Worm (Caenorhabditis elegans) whole organism, mixed stage, embryonic: Measurements from ENCODE around the gene ZK180.5.

Experiments
- M03D4.4 ChIP-seq: sonication (generic microtip); optimal IDR thresholded peaks from 2 replicates; lab custom pipeline; 2017; ENCODE audit warnings: mild to moderate bottlenecking, missing genetic modification characterization, missing compliant biosample characterization
- bed-3 ChIP-seq: fragments of 200-800 bp; sonication (Bioruptor generic); optimal IDR thresholded peaks from 3 replicates; lab custom pipeline; 2018; ENCODE audit warnings: mild to moderate bottlenecking, missing genetic modification characterization, moderate library complexity, missing compliant biosample characterization
- blmp-1 ChIP-seq: fragments of 150-350 bp; optimal IDR thresholded peaks from 2 replicates; lab custom pipeline; 2014; ENCODE audit warnings: missing biosample characterization, missing genetic modification characterization
- ceh-43 ChIP-seq: fragments of 200-800 bp; sonication (Bioruptor generic); optimal IDR thresholded peaks from 2 replicates; lab custom pipeline; 2018; ENCODE audit warnings: mild to moderate bottlenecking, missing genetic modification characterization, moderate library complexity, missing compliant biosample characterization
- ceh-83 ChIP-seq: fragments of 200-800 bp; sonication (Bioruptor generic); optimal IDR thresholded peaks from 2 replicates; lab custom pipeline; 2018; ENCODE audit warnings: mild to moderate bottlenecking, missing genetic modification characterization, missing compliant biosample characterization
- ces-1 ChIP-seq: fragments of 150-350 bp; optimal IDR thresholded peaks from 2 replicates; lab custom pipeline; 2014; ENCODE audit warnings: missing biosample characterization, missing genetic modification reagents, missing genetic modification characterization
- drap-1 ChIP-seq: fragments of 200-800 bp; sonication (Bioruptor generic); optimal IDR thresholded peaks from 3 replicates; lab custom pipeline; 2018; ENCODE audit warnings: mild to moderate bottlenecking, missing genetic modification characterization, missing compliant biosample characterization
- elt-1 ChIP-seq: sonication (generic microtip); optimal IDR thresholded peaks from 2 replicates; lab custom pipeline; 2017; ENCODE audit warnings: missing genetic modification characterization, mild to moderate bottlenecking, missing compliant biosample characterization, antibody characterized with exemption, moderate library complexity, borderline replicate concordance; ENCODE audit not compliant: insufficient read depth
- flh-1 ChIP-seq: fragments of 200-800 bp; sonication (Bioruptor generic); optimal IDR thresholded peaks from 2 replicates; lab custom pipeline; 2018; ENCODE audit warnings: mild to moderate bottlenecking, missing genetic modification characterization, moderate library complexity, missing compliant biosample characterization
- ham-2 ChIP-seq: fragments of 200-800 bp; sonication (Bioruptor generic); optimal IDR thresholded peaks from 2 replicates; lab custom pipeline; 2018; ENCODE audit warnings: mild to moderate bottlenecking, missing genetic modification characterization, missing compliant biosample characterization
- hlh-1 ChIP-seq: fragments of 150-350 bp; optimal IDR thresholded peaks from 2 replicates; lab custom pipeline; 2014; ENCODE audit warnings: missing biosample characterization, missing genetic modification reagents, missing genetic modification characterization
- lin-13 ChIP-seq: fragments of 150-350 bp; optimal IDR thresholded peaks from 2 replicates; lab custom pipeline; 2014; ENCODE audit warnings: missing biosample characterization, missing genetic modification characterization
- lin-32 ChIP-seq: fragments of 200-800 bp; sonication (Bioruptor generic); optimal IDR thresholded peaks from 2 replicates; lab custom pipeline; 2018; ENCODE audit warnings: mild to moderate bottlenecking, missing genetic modification characterization, missing compliant biosample characterization
- lsy-2 ChIP-seq: fragments of 150-350 bp; optimal IDR thresholded peaks from 2 replicates; lab custom pipeline; 2014; ENCODE audit warnings: missing biosample characterization, missing genetic modification characterization
- mab-5 ChIP-seq: fragments of 150-350 bp; optimal IDR thresholded peaks from 2 replicates; lab custom pipeline; 2014; ENCODE audit warnings: missing biosample characterization, missing genetic modification characterization
- mep-1 ChIP-seq: fragments of 150-350 bp; optimal IDR thresholded peaks from 2 replicates; lab custom pipeline; 2017; ENCODE audit warnings: missing biosample characterization, missing genetic modification reagents, missing genetic modification characterization, inconsistent platforms
- mls-2 ChIP-seq: sonication (generic microtip); optimal IDR thresholded peaks from 2 replicates; lab custom pipeline; 2016; ENCODE audit warnings: mild to moderate bottlenecking, missing genetic modification characterization, moderate library complexity, missing compliant biosample characterization
- nhr-12 ChIP-seq: fragments of 150-350 bp; optimal IDR thresholded peaks from 2 replicates; lab custom pipeline; 2014; ENCODE audit warnings: missing biosample characterization, missing genetic modification characterization
- nhr-2 ChIP-seq: fragments of 150-350 bp; optimal IDR thresholded peaks from 2 replicates; lab custom pipeline; 2014; ENCODE audit warnings: missing biosample characterization, missing genetic modification characterization
- nhr-237 ChIP-seq: fragments of 150-350 bp; optimal IDR thresholded peaks from 2 replicates; lab custom pipeline; 2014; ENCODE audit warnings: missing biosample characterization, missing genetic modification characterization
- nhr-28 ChIP-seq: fragments of 150-350 bp; optimal IDR thresholded peaks from 2 replicates; lab custom pipeline; 2014; ENCODE audit warnings: missing biosample characterization, missing genetic modification characterization
- nhr-76 ChIP-seq: sonication (generic microtip); optimal IDR thresholded peaks from 2 replicates; lab custom pipeline; 2017; ENCODE audit warnings: missing biosample characterization, missing genetic modification characterization
- sem-2 ChIP-seq: fragments of 200-800 bp; sonication (Bioruptor generic); optimal IDR thresholded peaks from 2 replicates; lab custom pipeline; 2018; ENCODE audit warnings: mild to moderate bottlenecking, missing genetic modification characterization, missing compliant biosample characterization
- snpc-4 ChIP-seq: fragments of 150-350 bp; optimal IDR thresholded peaks from 2 replicates; lab custom pipeline; 2014; ENCODE audit warnings: missing biosample characterization, missing genetic modification characterization
- sptf-1 ChIP-seq: sonication (generic microtip); optimal IDR thresholded peaks from 2 replicates; lab custom pipeline; 2017; ENCODE audit warnings: mild to moderate bottlenecking, missing genetic modification characterization, moderate library complexity, missing compliant biosample characterization
- tbx-8 ChIP-seq: fragments of 200-800 bp; sonication (Bioruptor generic); optimal IDR thresholded peaks from 2 replicates; lab custom pipeline; 2018; ENCODE audit warnings: mild to moderate bottlenecking, missing genetic modification characterization, moderate library complexity, missing compliant biosample characterization
- unc-120 ChIP-seq: sonication (generic microtip); optimal IDR thresholded peaks from 2 replicates; lab custom pipeline; 2017; ENCODE audit warnings: missing genetic modification characterization, missing compliant biosample characterization; ENCODE audit not compliant: poor library complexity, severe bottlenecking
- unc-39 ChIP-seq: fragments of 150-350 bp; optimal IDR thresholded peaks from 2 replicates; lab custom pipeline; 2014; ENCODE audit warnings: missing biosample characterization, missing genetic modification characterization
- unc-62 ChIP-seq: fragments of 150-350 bp; optimal IDR thresholded peaks from 2 replicates; lab custom pipeline; 2014; ENCODE audit warnings: missing biosample characterization, missing genetic modification reagents, missing genetic modification characterization
- zip-8 ChIP-seq: fragments of 150-350 bp; optimal IDR thresholded peaks from 2 replicates; lab custom pipeline; 2014; ENCODE audit warnings: missing biosample characterization, missing genetic modification characterization

The ZK180.5 gene

DNA sequence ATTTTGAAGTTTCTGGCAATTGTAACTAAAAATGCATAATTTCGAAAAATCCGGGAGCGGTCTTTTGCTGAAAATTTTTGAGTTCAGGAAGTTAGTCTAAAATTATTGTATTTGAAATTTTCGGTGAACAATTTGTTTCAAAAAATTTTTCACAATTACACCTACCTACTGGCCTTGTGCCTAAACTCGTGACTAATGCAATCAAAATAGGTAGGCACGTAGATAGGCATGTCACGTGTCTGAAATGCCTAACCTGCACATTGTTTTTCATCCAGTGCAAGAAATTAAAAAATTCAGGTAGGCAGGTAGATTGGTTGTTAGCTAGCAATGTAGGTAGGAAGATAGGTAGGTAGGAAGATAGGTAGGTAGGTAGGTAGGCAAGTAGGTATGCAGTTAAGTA, 40.2 kb upstream of the ZK180.5 start:
- no peak for TF ChIP-seq ham-2
- TF ChIP-seq M03D4.4 (tag; lab: Kevin White, UChicago), result no peak
- no peak for TF ChIP-seq lin-13 (tag; lab: Kevin White, UChicago)
- TF ChIP-seq drap-1, result no peak
- TF ChIP-seq flh-1 (GFP tag; lab: Kevin White, UChicago), result no peak
- no peak for TF ChIP-seq ceh-43 (GFP tag; lab: Kevin White, UChicago)
- no peak for TF ChIP-seq lin-32 (GFP tag; lab: Kevin White, UChicago)
- TF ChIP-seq nhr-76 (tag; lab: Kevin White, UChicago), result no peak

DNA sequence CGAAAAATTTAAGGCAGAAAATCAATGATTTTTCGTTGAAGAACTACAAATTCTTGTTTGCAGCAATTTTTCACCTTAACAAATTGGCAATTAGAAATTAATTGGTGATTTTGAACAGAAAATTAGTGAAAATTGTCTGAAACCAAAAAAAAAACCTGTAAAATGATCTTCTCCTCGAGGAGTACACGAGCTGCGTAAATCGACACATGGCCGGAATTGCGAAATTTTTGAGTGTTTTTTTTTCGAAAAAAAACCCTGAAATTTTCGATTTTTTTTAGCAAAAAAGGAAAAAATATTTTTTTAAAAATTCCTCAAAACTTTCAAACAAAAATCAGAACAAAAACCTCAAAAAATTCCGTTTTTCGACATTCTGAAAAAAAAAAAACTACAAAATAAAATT, 34.6 kb upstream of the ZK180.5 start:
- no peak for TF ChIP-seq lin-13 (tag; lab: Kevin White, UChicago)

- TF ChIP-seq sem-2 (no peak), mep-1 (no peak), elt-1 (no peak), ceh-83 (GFP tag; lab: Kevin White, UChicago) (no peak), sptf-1 (tag; lab: Kevin White, UChicago) (no peak), nhr-76 (tag; lab: Kevin White, UChicago) (no peak), tbx-8 (GFP tag; lab: Kevin White, UChicago) (no peak)
These were observed 31.3 kb upstream of the ZK180.5 start, which contains the start of gene ZK185.1 for ce11 chrIV:4548253-4548652. TSS of gene ZK185.1 (plus strand) at chrIV:4548553.

ce11 chrIV:4545818-4546217, 28.9 kb upstream of the ZK180.5 start, which contains the start of gene ZK185.5:
TSS of gene ZK185.5 (minus strand) at chrIV:4545918.
- no peak for TF ChIP-seq mls-2 (tag; lab: Kevin White, UChicago)
- no peak for TF ChIP-seq unc-39 (tag; lab: Kevin White, UChicago)
- no peak for TF ChIP-seq blmp-1 (tag; lab: Kevin White, UChicago)
- no peak for TF ChIP-seq bed-3 (GFP tag; lab: Kevin White, UChicago)

DNA sequence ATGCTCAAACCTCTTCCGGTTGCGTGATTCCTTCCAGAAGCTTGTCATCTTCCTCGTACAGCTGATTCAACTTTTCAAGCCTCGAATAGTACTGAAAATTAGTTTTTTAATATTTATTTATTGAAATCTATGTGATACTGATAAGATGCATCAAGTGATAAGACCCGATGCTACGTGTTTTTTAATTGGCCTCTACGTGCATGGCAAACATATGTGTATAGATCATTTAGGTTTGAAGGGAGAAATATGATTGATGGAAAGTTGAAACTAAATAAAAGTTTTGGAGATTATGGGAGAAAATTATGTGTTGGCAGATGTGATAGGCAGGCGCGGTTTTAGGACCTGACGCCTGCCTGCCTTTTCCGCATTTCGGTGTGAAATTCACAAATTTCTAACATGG, 27.2 kb upstream of the ZK180.5 start:
- TF ChIP-seq mep-1 (no peak), tbx-8 (GFP tag; lab: Kevin White, UChicago) (no peak), snpc-4 (tag; lab: Kevin White, UChicago) (no peak), elt-1 (no peak), nhr-12 (no peak), nhr-237 (tag; lab: Kevin White, UChicago) (no peak), M03D4.4 (tag; lab: Kevin White, UChicago) (no peak), unc-120 (tag; lab: Kevin White, UChicago) (no peak)
- TF ChIP-seq, all 35 proteins: peak for 0

DNA sequence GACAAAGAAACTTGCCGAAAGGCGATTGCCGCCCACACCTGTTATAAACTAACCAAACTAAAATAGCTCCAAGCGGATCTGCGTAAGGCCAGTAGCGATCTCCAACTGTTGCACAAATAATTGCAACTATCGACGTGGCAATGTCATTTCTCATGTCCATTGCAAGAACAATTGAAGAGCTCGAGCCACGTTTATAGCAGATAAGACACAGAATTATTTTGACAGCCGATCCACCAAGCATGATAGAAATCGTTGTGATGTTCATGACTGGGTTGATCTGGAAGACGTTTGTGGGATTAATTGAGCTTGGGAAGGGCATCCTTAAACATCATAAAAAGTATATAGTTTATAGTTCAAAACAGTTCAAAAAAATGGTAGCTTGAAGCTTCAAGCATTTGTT, 26.0 kb upstream of the ZK180.5 start:
- TF ChIP-seq unc-62 (GFP tag; lab: Kevin White, UChicago), result no peak
- TF ChIP-seq elt-1, result no peak
- no peak for TF ChIP-seq sptf-1 (tag; lab: Kevin White, UChicago)
- TF ChIP-seq mab-5, result no peak
- no peak for TF ChIP-seq ham-2
- TF ChIP-seq nhr-76 (tag; lab: Kevin White, UChicago), result no peak
- TF ChIP-seq sem-2, result no peak
- TF ChIP-seq lin-13 (tag; lab: Kevin White, UChicago), result no peak
- no peak for TF ChIP-seq zip-8 (tag; lab: Kevin White, UChicago)
- TF ChIP-seq nhr-28, result no peak
- no peak for TF ChIP-seq lsy-2 (tag; lab: Kevin White, UChicago)
- no peak for TF ChIP-seq lin-32 (GFP tag; lab: Kevin White, UChicago)
- TF ChIP-seq ceh-83 (GFP tag; lab: Kevin White, UChicago), result no peak
- TF ChIP-seq tbx-8 (GFP tag; lab: Kevin White, UChicago), result no peak
- TF ChIP-seq nhr-2 (tag; lab: Kevin White, UChicago), result no peak
- TF ChIP-seq nhr-237 (tag; lab: Kevin White, UChicago), result no peak
- no peak for TF ChIP-seq ces-1 (GFP tag; lab: Kevin White, UChicago)
- no peak for TF ChIP-seq hlh-1
